Fruit fly (Drosophila melanogaster) S2 (cell line): ENCODE results near the gene CG2955.

Source experiments
- CG8478 ChIP-seq: fragments of >200 bp; optimal IDR thresholded peaks from 2 replicates; lab custom pipeline; 2018
- CTCF ChIP-seq, 2 experiments: fragments of >200 bp; optimal IDR thresholded peaks; 2 replicates each; lab custom pipeline; 2018

DNA sequence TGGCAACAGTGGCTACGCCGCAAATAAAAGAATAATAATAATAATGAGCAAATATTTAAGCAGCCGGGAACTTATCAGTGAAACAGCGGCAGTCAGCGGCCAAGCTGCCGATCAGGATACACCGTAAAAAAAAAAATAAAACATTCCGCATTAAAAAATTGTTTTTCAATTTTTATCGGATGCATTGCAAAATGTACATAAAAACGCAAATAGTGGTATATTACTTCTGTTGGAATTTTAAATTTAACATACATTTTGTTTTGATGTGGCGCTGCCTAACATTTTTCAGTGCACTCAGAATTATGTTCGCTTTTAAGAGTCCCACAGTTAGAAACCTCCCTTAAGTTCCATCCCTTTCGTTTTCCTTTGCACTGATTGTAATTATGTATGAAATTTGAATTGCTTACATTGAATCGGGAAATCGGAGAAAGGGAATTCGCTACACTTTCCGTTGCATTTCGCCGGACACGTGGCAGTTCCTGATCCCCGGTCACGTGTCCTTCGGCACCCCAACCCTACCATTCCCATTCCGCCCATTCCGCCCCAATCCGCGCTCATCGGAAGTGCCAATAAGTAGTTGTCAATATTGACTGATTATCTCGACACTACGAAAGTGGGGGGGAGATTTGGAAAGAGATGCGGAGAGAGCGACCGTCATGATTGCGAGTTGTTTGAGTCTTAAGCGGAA, 30.0 kb upstream of the CG2955 start:
- TF ChIP-seq CTCF (optimal IDR thresholded peaks at IDR 0.05; lab: Kevin White, UChicago) (no peak), CG8478 (lab: Kevin White, UChicago) (no peak)
